Fruit fly (Drosophila melanogaster): ENCODE data around the gene AOX3.

- TF ChIP-seq CG6175 (GFP tag; IDR thresholded peaks at IDR 0.05), result no peak
- TF ChIP-seq CG6765 (GFP tag; optimal IDR thresholded peaks at IDR 0.05), result no peak
- TF ChIP-seq CG15696 (tag; optimal IDR thresholded peaks at IDR 0.05), result no peak
- TF ChIP-seq Ptx1 (GFP tag; IDR thresholded peaks at IDR 0.05), result no peak
- TF ChIP-seq pita (GFP tag; optimal IDR thresholded peaks at IDR 0.05), result no peak
- TF ChIP-seq chn (GFP tag; optimal IDR thresholded peaks at IDR 0.05), result no peak
- TF ChIP-seq CG15514 (GFP tag; optimal IDR thresholded peaks at IDR 0.05), result no peak
- TF ChIP-seq HmgD (GFP tag; optimal IDR thresholded peaks at IDR 0.05), result no peak
- TF ChIP-seq odd (GFP tag; optimal IDR thresholded peaks at IDR 0.05), result no peak
- no peak for TF ChIP-seq sd (tag; optimal IDR thresholded peaks at IDR 0.05)
- TF ChIP-seq Myb (GFP tag; optimal IDR thresholded peaks at IDR 0.05), result no peak
- TF ChIP-seq ci (GFP tag; IDR thresholded peaks at IDR 0.05), result 0 out of 3 replicates have a peak, but pooled peaks have one; percentile 7
- no peak for TF ChIP-seq NFAT (GFP tag; IDR thresholded peaks at IDR 0.05)
- TF ChIP-seq kah (GFP tag; optimal IDR thresholded peaks at IDR 0.05), result no peak
These were observed 30.9 kb downstream of the AOX3 start for dm6 chr3R:15517113-15517512.
